Fruit fly (Drosophila melanogaster): Measurements from ENCODE around the gene CG7872.

Gene CG7872

DNA sequence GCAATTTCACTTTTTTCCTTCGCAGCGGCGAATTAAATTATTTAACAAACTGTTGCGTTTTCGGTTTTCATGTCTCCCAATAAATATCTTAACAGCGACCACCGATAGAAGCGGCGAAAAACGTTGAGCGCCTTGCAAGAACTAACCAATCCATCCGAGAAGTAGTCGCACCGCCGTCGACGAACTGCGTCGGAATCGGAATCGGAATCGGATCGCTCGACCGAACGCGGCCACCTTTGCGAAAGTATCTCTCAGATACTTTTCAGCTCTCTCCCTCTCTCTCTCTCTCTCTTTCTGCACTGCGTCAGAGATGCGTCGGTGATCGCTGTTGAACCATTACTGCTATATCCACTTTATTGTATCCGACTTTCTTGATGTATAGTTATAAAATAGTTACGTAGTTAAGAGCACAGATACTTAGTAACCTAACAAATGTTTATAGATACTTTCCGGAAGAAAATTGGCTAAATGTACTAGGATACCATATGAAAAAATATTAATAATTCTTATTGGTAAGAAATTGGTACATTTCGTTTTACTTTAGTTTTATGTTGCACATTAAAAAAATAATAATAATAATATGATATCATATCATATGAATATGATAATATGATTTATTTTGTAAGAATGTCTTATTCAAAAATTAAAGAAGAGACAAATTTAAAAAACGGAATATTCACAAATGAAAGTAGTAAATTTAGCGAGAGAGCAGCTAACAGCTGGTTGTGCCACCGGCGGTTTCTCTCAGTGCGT lies 15.6 kb downstream of the CG7872 start, which contains the start of gene Chsy (continued):
- TF ChIP-seq lov (optimal IDR thresholded peaks at IDR 0.05) (no peak), lov (GFP tag; IDR thresholded peaks at IDR 0.05) (no peak), zfh1 (GFP tag; IDR thresholded peaks at IDR 0.05) (0 out of 3 replicates have a peak, but pooled peaks have one; percentile 36), gfzf (GFP tag; optimal IDR thresholded peaks at IDR 0.05) (no peak), CG9932 (GFP tag; IDR thresholded peaks at IDR 0.05) (no peak), bbx (GFP tag; IDR thresholded peaks at IDR 0.05; ENCODE audit: partially characterized antibody) (no peak), pzg (GFP tag; optimal IDR thresholded peaks at IDR 0.05) (no peak), ttk (GFP tag; IDR thresholded peaks at IDR 0.05) (no peak), knrl (GFP tag; IDR thresholded peaks at IDR 0.05; ENCODE audit: partially characterized antibody) (no peak), cwo (GFP tag; optimal IDR thresholded peaks at IDR 0.05) (no peak), CG2129 (GFP tag; IDR thresholded peaks at IDR 0.05; ENCODE audit: partially characterized antibody) (no peak), emc (GFP tag; optimal IDR thresholded peaks at IDR 0.05) (no peak), CG17612 (GFP tag; IDR thresholded peaks at IDR 0.05) (no peak), CG16815 (GFP tag; optimal IDR thresholded peaks at IDR 0.05) (no peak), fd96Cb (tag; optimal IDR thresholded peaks at IDR 0.05) (no peak), CG17912 (GFP tag; optimal IDR thresholded peaks at IDR 0.05) (no peak), CG4404 (GFP tag; IDR thresholded peaks at IDR 0.05) (no peak), unc-4 (GFP tag; IDR thresholded peaks at IDR 0.05; ENCODE audit: partially characterized antibody) (no peak), lbe (GFP tag; optimal IDR thresholded peaks at IDR 0.05) (no peak), mam (GFP tag; optimal IDR thresholded peaks at IDR 0.05) (no peak), gsb-n (tag; optimal IDR thresholded peaks at IDR 0.05) (no peak), Asciz (GFP tag; optimal IDR thresholded peaks at IDR 0.05) (no peak), CG8765 (GFP tag; IDR thresholded peaks at IDR 0.05) (no peak), ranshi (GFP tag; IDR thresholded peaks at IDR 0.05) (peak; percentile 22; the same call in 1 of the 2 replicates), CG8924 (tag; optimal IDR thresholded peaks at IDR 0.05) (peak; percentile 14), fru (optimal IDR thresholded peaks at IDR 0.05) (no peak), CG31441 (GFP tag; IDR thresholded peaks at IDR 0.05) (peak; percentile 38; the same call in 1 of the 2 replicates), gro (GFP tag; optimal IDR thresholded peaks at IDR 0.05) (no peak), gem (tag; optimal IDR thresholded peaks at IDR 0.05) (peak; percentile 52), CG6683 (GFP tag; optimal IDR thresholded peaks at IDR 0.05) (no peak), Dip3 (GFP tag; optimal IDR thresholded peaks at IDR 0.05) (no peak), CG7786 (GFP tag; optimal IDR thresholded peaks at IDR 0.05) (no peak), NC2β (GFP tag; optimal IDR thresholded peaks at IDR 0.05) (no peak), Lhr (GFP tag; optimal IDR thresholded peaks at IDR 0.05) (no peak), CG8359 (GFP tag; optimal IDR thresholded peaks at IDR 0.05; ENCODE audit: borderline replicate concordance) (no peak), CG1233 (GFP tag; optimal IDR thresholded peaks at IDR 0.05) (no peak), ken (GFP tag; IDR thresholded peaks at IDR 0.05) (no peak), vvl (GFP tag; IDR thresholded peaks at IDR 0.05) (0 out of 2 replicates have a peak, but pooled peaks have one; percentile 37), BtbVII (GFP tag; optimal IDR thresholded peaks at IDR 0.05) (no peak), eve (GFP tag; optimal IDR thresholded peaks at IDR 0.05) (no peak), HLH3B (GFP tag; IDR thresholded peaks at IDR 0.05) (no peak), tx (GFP tag; optimal IDR thresholded peaks at IDR 0.05) (no peak), ATbp (GFP tag; optimal IDR thresholded peaks at IDR 0.05) (no peak), CG2678 (tag; optimal IDR thresholded peaks at IDR 0.05) (peak; percentile 44), Hand (GFP tag; optimal IDR thresholded peaks at IDR 0.05) (no peak), repo (GFP tag; optimal IDR thresholded peaks at IDR 0.05) (no peak), CG10654 (GFP tag; optimal IDR thresholded peaks at IDR 0.05) (no peak), Rfx (GFP tag; IDR thresholded peaks at IDR 0.05) (peak; percentile 52), CG11398 (GFP tag; optimal IDR thresholded peaks at IDR 0.05) (no peak), CG32772 (GFP tag; IDR thresholded peaks at IDR 0.05) (no peak)

Data from whole organism, embryonic.